Worm (Caenorhabditis elegans) whole organism, young adult: ENCODE data around the gene sas-7.

Source experiments
- T07F8.4 ChIP-seq: sonication (generic microtip); optimal IDR thresholded peaks from 2 replicates; lab custom pipeline; 2016; ENCODE audit warnings: mild to moderate bottlenecking, missing genetic modification characterization, moderate library complexity, missing compliant biosample characterization
- ama-1 ChIP-seq, 3 experiments: fragments of 150-350 bp in 1 of 3; sonication (generic microtip) in 2 of 3; optimal IDR thresholded peaks; 2 replicates each; lab custom pipeline; 2014 to 2018; ENCODE audit warnings: missing biosample characterization in 2 of 3, missing genetic modification characterization in 2 of 3, missing genetic modification reagents in 2 of 3
- aptf-3 ChIP-seq: fragments of 200-800 bp; sonication (Bioruptor generic); IDR thresholded peaks from 2 replicates; pipeline ENCODE4 v1.3.6; 2022; ENCODE audit warnings: missing genetic modification characterization, missing compliant biosample characterization
- atf-7 ChIP-seq: sonication (generic microtip); optimal IDR thresholded peaks from 2 replicates; lab custom pipeline; 2017; ENCODE audit warnings: mild to moderate bottlenecking, missing genetic modification characterization, missing compliant biosample characterization
- let-607 ChIP-seq, 2 experiments: fragments of 200-800 bp in 1 of 2; sonication (Bioruptor generic) in 1 of 2; sonication (generic microtip) in 1 of 2; optimal IDR thresholded peaks; 2 replicates each; lab custom pipeline; 2016 to 2018; ENCODE audit warnings: mild to moderate bottlenecking in 2 of 2, missing compliant biosample characterization in 2 of 2, missing genetic modification characterization in 2 of 2, moderate library complexity in 2 of 2, missing genotype in 1 of 2
- mxl-1 ChIP-seq: sonication (generic microtip); optimal IDR thresholded peaks from 2 replicates; lab custom pipeline; 2016; ENCODE audit warnings: missing genetic modification characterization, missing compliant biosample characterization
- nhr-80 ChIP-seq: sonication (generic microtip); optimal IDR thresholded peaks from 2 replicates; lab custom pipeline; 2016; ENCODE audit warnings: missing genetic modification characterization, missing compliant biosample characterization
- pbrm-1 ChIP-seq: fragments of 200-800 bp; sonication (Bioruptor generic); IDR thresholded peaks from 2 replicates; pipeline ENCODE4 v1.3.6; 2022; ENCODE audit warnings: missing genetic modification reagents, missing genetic modification characterization, missing compliant biosample characterization
- snpc-1.1 ChIP-seq: sonication (generic microtip); optimal IDR thresholded peaks from 2 replicates; lab custom pipeline; 2017; ENCODE audit warnings: missing genetic modification characterization, mild to moderate bottlenecking, missing compliant biosample characterization, antibody characterized with exemption, moderate library complexity, missing genotype, missing genetic modification reagents; ENCODE audit not compliant: insufficient read depth
- snpc-4 ChIP-seq, 5 experiments: fragments of 150-350 bp in 1 of 5; sonication (generic microtip) in 4 of 5; optimal IDR thresholded peaks; 2 replicates each; lab custom pipeline; 2014 to 2018; ENCODE audit warnings: missing genetic modification characterization in 5 of 5, missing biosample characterization in 3 of 5, antibody characterized with exemption in 2 of 5, mild to moderate bottlenecking in 2 of 5, missing compliant biosample characterization in 2 of 5, missing genotype in 2 of 5, moderate library complexity in 2 of 5, missing genetic modification reagents in 1 of 5
- unc-130 ChIP-seq: sonication (generic microtip); optimal IDR thresholded peaks from 2 replicates; lab custom pipeline; 2016; ENCODE audit warnings: missing genetic modification reagents, missing genetic modification characterization, missing compliant biosample characterization
- unc-62 ChIP-seq: fragments of 150-350 bp; optimal IDR thresholded peaks from 2 replicates; lab custom pipeline; 2014; ENCODE audit warnings: missing biosample characterization, missing genetic modification reagents, missing genetic modification characterization
- ztf-3 ChIP-seq: fragments of 200-800 bp; sonication (Bioruptor generic); optimal IDR thresholded peaks from 2 replicates; lab custom pipeline; 2018; ENCODE audit warnings: mild to moderate bottlenecking, missing genetic modification characterization, missing compliant biosample characterization

- TF ChIP-seq ama-1 (optimal IDR thresholded peaks at IDR 0.05; lab: Kevin White, UChicago): no peak
- TF ChIP-seq ama-1 (GFP tag; optimal IDR thresholded peaks at IDR 0.05; lab: Kevin White, UChicago): no peak
- TF ChIP-seq unc-130: no peak
- no peak for TF ChIP-seq unc-62 (GFP tag; lab: Kevin White, UChicago)
- TF ChIP-seq pbrm-1 (GFP tag; lab: Robert Waterston, UW): no peak
- no peak for TF ChIP-seq atf-7 (tag; lab: Kevin White, UChicago)
- TF ChIP-seq snpc-4 (GFP tag; optimal IDR thresholded peaks at IDR 0.05; lab: Kevin White, UChicago): no peak
- TF ChIP-seq snpc-4 (tag; optimal IDR thresholded peaks at IDR 0.05; lab: Kevin White, UChicago): no peak
- TF ChIP-seq mxl-1 (tag; lab: Kevin White, UChicago): no peak
- TF ChIP-seq snpc-1.1 (tag; lab: Kevin White, UChicago): no peak
- TF ChIP-seq let-607 (tag; optimal IDR thresholded peaks at IDR 0.05; lab: Kevin White, UChicago): no peak
- TF ChIP-seq ztf-3: no peak
- TF ChIP-seq T07F8.4 (tag; lab: Kevin White, UChicago): no peak
- no peak for TF ChIP-seq nhr-80 (tag; lab: Kevin White, UChicago)
- TF ChIP-seq aptf-3: no peak
These were observed 39.1 kb downstream of the sas-7 start for ce11 chrIII:10359916-10360315.
